Fruit fly (Drosophila melanogaster) whole organism, larva: ENCODE results near the gene CG7294.

Source experiments
- noc ChIP-seq: fragments of 200-800 bp; sonication (Bioruptor generic); optimal IDR thresholded peaks from 3 replicates; lab custom pipeline; 2019; ENCODE audit warnings: missing biosample characterization, mild to moderate bottlenecking, missing genetic modification characterization, moderate library complexity

CG7294 gene

DNA sequence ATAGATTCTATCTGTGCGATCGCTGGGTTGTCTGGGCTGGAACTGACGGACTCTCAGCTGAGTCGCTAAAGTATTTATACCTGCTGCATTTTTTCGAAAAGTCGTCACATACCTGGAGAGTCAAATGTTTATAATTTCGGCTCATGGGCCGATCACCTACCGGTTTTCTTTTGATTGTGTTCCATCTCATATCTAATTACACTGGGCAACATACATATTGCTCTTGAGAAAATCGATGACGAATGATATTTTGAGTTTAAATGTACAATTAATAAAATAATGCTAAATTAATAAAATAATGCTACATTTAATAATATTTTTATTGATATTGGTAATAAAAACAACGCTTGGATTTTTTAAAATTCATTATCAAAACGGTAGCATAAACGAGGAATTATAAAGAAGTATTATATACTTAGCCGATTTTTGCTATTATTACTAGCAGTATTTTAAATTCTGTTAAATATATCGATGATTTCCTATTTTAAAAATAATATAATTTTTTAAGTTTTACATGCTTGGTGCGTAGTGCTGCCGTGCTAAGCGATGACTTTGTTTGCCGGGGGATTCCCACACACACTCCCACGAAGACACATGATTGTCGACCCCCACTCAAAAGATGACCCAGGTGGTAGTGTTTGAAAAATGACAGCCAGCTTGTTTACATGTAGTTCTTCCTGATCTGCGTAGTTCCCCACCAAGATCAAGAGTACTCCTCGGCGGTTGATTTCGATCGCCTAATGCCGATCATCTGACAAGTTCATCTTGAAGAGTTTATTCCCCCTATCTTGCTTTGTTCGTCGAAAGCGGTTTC, at the start of gene CG7294:
Gene CG7294, minus strand, starts transcription at position 51 of the 814 bp plus-strand sequence.
- TF ChIP-seq noc, result no peak

- no peak for TF ChIP-seq noc
Measured at dm6 chr2L:10736993-10737756, 48.1 kb upstream of the CG7294 start, which contains the start of the genes Vha16-5 and CG12299. Gene Vha16-5 (minus strand): TSS chr2L:10737043. Gene CG12299 (plus strand): TSS chr2L:10737345.

dm6 chr2L:10735923-10736322, 46.9 kb upstream of the CG7294 start, which contains the start of gene Nup107:
Gene Nup107 (minus strand): TSS chr2L:10736071.
- TF ChIP-seq noc, result no peak

DNA sequence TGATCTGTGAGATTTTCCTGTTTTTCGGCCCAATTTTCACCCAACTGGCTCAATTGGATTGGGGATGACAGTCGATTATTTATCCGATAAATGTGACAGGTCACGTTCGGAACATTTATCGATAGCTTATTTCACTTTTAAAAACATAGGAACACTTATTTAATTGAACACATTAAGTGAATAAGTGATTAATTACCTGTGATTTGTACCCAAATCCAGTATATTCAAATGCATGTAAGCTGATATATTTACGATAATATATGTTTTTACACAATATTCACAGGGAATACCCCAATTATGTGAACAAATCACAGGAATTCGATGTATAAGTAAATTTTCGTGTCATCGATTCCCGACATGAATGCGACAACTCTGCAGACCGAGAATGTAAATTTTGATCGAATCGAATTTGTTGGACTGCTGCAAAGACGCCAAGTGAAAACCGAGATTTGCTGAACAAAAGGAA, 43.3 kb upstream of the CG7294 start, which contains the start of the genes EMC3 and Dpy-30L1:
Gene EMC3, minus strand, starts transcription at position 81 of the 466 bp plus-strand sequence.
Gene Dpy-30L1, plus strand, starts transcription at position 311 of the 466 bp plus-strand sequence.
- TF ChIP-seq noc, result no peak

- TF ChIP-seq noc, result no peak
Measured at dm6 chr2L:10729955-10730354, 40.9 kb upstream of the CG7294 start, which contains the start of gene CG17118. Gene CG17118 (plus strand): TSS chr2L:10730255.

DNA sequence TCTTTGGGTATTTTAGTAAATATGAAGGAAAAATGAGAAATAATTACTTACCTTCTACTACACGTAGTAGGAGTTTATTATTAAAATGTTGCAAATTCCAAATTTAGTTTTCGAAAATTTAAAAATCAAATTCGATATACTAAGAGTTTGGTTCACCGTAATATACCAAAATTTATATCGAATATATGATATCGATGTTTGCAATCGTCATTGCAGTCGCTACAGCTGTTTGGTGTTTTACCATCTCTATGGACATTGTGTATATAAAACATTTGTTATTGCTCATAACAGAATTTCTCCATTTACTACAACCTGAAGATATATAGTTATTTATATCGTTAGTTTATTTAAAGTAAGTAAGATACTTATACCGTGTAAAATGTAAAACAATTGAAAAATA, 39.7 kb upstream of the CG7294 start, which contains the start of gene CG6443:
Gene CG6443, plus strand, starts transcription at position 228 of the 400 bp plus-strand sequence.
- TF ChIP-seq noc, result no peak

DNA sequence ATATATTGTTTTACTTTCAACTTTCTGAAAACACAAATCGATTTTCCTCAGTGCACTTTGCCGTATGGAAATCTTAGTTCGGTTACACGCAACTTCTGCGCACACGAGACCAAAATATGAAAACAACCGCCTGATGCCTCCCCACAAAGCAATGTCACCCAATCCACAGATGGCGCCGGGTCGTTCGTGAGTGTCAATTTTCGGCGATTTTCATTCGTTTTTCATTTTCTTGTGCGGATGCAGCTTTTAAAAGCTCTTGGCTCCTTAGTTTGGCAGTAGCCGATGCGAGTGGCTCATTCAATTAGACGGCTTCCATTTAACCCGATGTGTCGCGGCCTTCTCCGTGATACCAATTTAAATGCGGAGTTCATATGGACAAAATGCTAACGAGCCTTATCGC, 34.8 kb upstream of the CG7294 start, which contains the start of gene CG6431:
Gene CG6431, plus strand, starts transcription at position 301 of the 400 bp plus-strand sequence.
- TF ChIP-seq noc, result no peak

- TF ChIP-seq noc, result no peak
Measured at dm6 chr2L:10721535-10721934, 32.5 kb upstream of the CG7294 start.

- no peak for TF ChIP-seq noc
Measured at dm6 chr2L:10711221-10711620, 22.1 kb upstream of the CG7294 start.

DNA sequence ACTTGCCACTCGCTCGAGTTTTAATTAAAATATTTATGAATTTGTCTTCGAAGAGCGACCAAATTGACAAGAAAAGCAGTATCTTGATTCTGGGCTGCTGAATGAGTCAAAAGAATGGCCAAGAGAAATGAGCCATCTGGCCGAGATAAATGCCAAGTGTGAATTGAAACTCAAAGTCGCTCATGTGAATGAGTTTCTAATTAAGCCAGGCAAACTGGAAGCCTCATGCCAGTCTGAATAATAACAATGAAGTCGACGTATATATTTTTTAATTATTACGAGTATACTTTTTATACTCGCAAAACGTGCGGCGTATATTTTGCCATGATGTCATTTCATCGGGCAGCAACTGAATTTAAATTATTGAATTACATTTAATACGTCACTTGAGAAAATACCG, 20.3 kb upstream of the CG7294 start, which contains the start of gene Lip2:
Gene Lip2, minus strand, starts transcription at position 101 of the 400 bp plus-strand sequence.
- no peak for TF ChIP-seq noc

DNA sequence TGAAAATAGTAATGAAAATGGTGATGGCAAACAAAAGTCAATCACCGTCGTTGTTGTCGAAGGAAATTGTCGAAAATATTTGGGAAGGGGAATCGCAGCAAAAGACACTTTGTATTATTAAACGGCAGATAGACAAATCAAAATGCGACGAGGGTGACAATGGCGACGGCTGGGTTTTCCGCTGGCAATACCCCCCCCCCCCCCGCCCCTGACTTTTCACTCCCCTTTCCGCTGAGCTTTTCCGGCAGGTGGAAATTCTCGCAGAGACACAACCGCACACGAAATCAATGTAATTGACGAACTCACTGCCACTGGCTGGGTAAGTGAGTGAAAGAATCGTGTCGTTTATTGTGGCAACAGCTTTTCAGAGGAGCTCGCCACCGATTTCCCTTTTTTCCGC, 19.0 kb upstream of the CG7294 start:
- TF ChIP-seq noc, result no peak

DNA sequence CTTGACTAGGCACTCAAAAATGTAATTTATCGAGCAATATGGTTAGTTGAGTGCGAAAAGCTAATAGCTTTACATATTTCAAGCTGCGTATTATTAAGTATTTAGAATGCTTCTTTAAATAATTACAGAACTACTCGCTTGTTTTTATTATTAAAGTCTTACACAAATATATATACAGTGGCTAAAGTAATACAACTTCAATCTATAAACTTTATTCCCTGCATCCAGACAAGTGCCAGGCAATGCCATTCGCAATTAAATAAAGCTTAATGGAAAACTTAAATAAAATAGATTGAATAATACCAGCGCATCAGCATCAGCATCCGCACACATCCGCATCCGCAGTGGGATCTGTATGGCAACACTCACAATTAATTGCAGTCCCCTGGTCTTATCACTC, 17.2 kb upstream of the CG7294 start:
- no peak for TF ChIP-seq noc

DNA sequence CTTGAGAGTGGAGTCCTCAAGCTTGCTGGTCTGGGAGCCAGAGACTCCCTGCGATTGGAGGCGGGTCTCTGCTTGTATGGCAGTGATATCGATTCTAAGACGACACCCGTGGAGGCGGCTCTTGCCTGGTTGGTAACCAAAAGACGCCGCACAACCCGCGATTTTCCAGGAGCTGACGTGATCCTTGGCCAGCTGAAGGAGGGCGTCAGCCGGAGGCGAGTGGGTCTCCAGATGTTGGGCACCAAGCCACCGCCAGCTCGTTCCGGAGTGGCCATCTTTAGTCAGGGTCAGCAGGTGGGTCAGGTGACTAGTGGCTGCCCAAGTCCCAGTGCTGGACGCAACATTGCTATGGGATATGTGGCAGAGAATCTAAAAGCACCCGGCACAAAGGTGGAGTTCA, 15.4 kb upstream of the CG7294 start:
- no peak for TF ChIP-seq noc

DNA sequence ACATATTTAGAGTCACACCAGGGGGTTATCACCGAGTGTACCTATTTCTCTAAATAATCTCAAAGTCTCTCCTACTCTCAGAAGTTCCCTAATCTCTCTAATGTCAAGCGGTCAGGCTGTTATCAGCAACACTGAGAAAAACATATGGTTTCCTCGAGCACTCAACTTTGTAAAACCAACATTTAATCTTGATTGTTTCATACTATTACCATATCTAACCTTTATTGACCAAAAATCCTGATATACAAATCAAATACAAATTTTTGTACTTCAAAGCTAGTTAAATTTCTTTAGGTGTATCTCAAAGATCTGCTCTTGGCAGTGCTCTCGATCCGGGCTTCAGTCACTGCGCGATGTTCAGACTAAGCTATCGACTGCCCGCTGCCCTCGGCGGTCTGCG, 14.2 kb upstream of the CG7294 start, which contains the start of gene CG6415:
Gene CG6415, plus strand, starts transcription at position 341 of the 400 bp plus-strand sequence.
- peak; percentile 92 for TF ChIP-seq noc

DNA sequence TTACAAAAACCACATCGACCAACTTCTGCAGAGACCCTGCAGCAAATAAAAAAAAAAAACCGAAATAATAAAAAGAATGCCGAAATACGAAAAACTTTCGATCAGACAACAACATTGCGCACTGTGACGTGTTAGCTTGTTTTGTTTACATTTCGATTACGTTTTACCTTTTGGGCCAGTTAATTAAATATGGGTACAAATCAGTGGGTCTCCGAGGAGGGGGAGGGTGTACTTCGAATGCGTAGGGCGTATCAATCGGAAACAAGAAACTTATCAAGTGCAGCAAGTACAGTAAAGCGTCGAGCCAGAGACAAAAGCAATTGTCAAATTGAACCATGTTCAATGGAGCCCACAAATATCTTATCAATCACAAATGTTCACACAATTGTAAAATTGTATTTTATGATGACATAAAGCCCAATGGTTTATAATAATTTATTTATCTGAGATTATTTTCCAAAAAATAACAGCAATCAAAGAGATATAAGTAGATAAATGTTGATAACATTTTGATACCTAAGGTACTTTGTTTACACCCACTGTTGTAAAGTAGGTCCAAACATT, 12.5 kb upstream of the CG7294 start, which contains the start of gene Lip1:
Gene Lip1, minus strand, starts transcription at position 46 of the 564 bp plus-strand sequence.
- no peak for TF ChIP-seq noc

DNA sequence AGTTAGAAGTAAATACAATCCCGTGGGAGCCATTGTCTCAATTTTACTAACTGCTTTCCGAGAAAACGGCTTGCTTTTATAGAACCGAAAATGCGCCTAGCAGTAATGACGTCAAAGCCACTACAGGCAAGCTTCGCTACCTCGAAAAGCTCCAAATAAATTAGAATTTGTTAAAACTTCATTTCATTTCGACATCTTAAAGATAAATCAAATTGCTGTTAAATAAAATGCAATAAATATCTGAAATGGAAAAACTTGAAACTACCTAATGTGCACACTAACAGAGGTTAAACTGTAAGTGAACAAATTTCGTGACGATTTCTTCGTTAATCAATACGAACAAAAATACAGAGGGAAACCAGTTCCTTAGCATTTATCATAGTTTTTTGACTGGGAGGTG, 8.9 kb upstream of the CG7294 start, which contains the start of gene CG7300:
Gene CG7300, minus strand, starts transcription at position 52 of the 400 bp plus-strand sequence.
- TF ChIP-seq noc, result peak; percentile 80
